Fruit fly (Drosophila melanogaster): Measurements from ENCODE around the gene eag.
A peak's percentile ranks its signal among the peaks of the same experiment; 100 is the strongest.

Gene eag

DNA sequence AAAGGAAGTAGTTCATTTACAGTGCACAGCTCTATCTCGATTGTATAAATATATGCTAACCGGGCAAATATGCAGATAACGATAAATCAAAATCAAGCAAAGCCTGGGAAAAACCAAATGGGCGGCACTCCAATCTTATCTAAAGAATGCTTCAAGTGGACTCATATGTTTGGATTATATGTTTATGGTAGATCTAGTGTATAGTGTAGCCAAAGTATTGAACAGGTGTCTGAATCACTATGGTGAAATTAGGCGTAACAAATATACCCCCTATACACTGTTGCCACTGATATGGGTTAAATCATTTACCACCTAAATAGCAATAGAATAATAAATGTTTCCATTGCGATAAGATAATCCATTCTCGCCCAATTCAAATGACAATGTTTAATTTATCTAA, 8.8 kb upstream of the eag start:
- TF ChIP-seq vri (GFP tag; optimal IDR thresholded peaks at IDR 0.05) (no peak), CG6276 (GFP tag; optimal IDR thresholded peaks at IDR 0.05) (no peak), CG6808 (GFP tag; optimal IDR thresholded peaks at IDR 0.05) (no peak), Ets96B (tag; optimal IDR thresholded peaks at IDR 0.05) (no peak), CG6854 (GFP tag; optimal IDR thresholded peaks at IDR 0.05) (no peak), lz (GFP tag; optimal IDR thresholded peaks at IDR 0.05) (no peak), Gug (GFP tag; IDR thresholded peaks at IDR 0.05) (no peak), esn (GFP tag; optimal IDR thresholded peaks at IDR 0.05) (no peak), Hr39 (GFP tag; optimal IDR thresholded peaks at IDR 0.05) (no peak), CG11902 (GFP tag; optimal IDR thresholded peaks at IDR 0.05) (no peak), svp (GFP tag) (no peak), CG32006 (GFP tag; optimal IDR thresholded peaks at IDR 0.05) (no peak)

dm6 chrX:14947399-14947798, 7.9 kb upstream of the eag start:
- TF ChIP-seq CG8319 (GFP tag; optimal IDR thresholded peaks at IDR 0.05) (peak; percentile 63), Eip93F (GFP tag; optimal IDR thresholded peaks at IDR 0.05) (no peak), CG9139 (GFP tag; optimal IDR thresholded peaks at IDR 0.05) (peak; percentile 99), Hr39 (GFP tag; optimal IDR thresholded peaks at IDR 0.05) (no peak), CG34406 (GFP tag; optimal IDR thresholded peaks at IDR 0.05) (peak; percentile 36), Sox102F (GFP tag; optimal IDR thresholded peaks at IDR 0.05) (no peak), CG6854 (GFP tag; optimal IDR thresholded peaks at IDR 0.05) (peak; percentile 97), CG1621 (tag; optimal IDR thresholded peaks at IDR 0.05) (peak; percentile 91), CG3919 (GFP tag; optimal IDR thresholded peaks at IDR 0.05) (peak; percentile 81), spab (GFP tag; optimal IDR thresholded peaks at IDR 0.05) (peak; percentile 90), Lpt (GFP tag; optimal IDR thresholded peaks at IDR 0.05) (peak; percentile 91), fkh (GFP tag; optimal IDR thresholded peaks at IDR 0.05) (peak; percentile 95), net (GFP tag; optimal IDR thresholded peaks at IDR 0.05) (peak; percentile 95), Sox14 (GFP tag; optimal IDR thresholded peaks at IDR 0.05) (peak; percentile 1), Blimp-1 (GFP tag; optimal IDR thresholded peaks at IDR 0.05) (peak; percentile 53), eg (GFP tag; IDR thresholded peaks at IDR 0.05) (peak; percentile 98), topi (GFP tag; optimal IDR thresholded peaks at IDR 0.05) (peak; percentile 6), CG6163 (GFP tag; IDR thresholded peaks at IDR 0.05) (peak; percentile 90), dsx (GFP tag; optimal IDR thresholded peaks at IDR 0.05; ENCODE audit: poor library complexity, severe bottlenecking) (peak; percentile 81), CG10631 (GFP tag; optimal IDR thresholded peaks at IDR 0.05) (no peak), esn (GFP tag; optimal IDR thresholded peaks at IDR 0.05) (no peak), Ets21C (GFP tag; optimal IDR thresholded peaks at IDR 0.05) (no peak), fd85E (GFP tag; optimal IDR thresholded peaks at IDR 0.05) (no peak), Hr38 (GFP tag; optimal IDR thresholded peaks at IDR 0.05) (peak; percentile 33), CG11762 (GFP tag; optimal IDR thresholded peaks at IDR 0.05; ENCODE audit: insufficient read depth) (peak; percentile 75), CG11902 (GFP tag; optimal IDR thresholded peaks at IDR 0.05) (no peak), svp (GFP tag) (no peak), Met (GFP tag; optimal IDR thresholded peaks at IDR 0.05) (no peak), cyc (GFP tag; optimal IDR thresholded peaks at IDR 0.05) (no peak), CG10669 (GFP tag; optimal IDR thresholded peaks at IDR 0.05) (peak; percentile 82), Ets96B (tag; optimal IDR thresholded peaks at IDR 0.05) (peak; percentile 65), CG16779 (tag; optimal IDR thresholded peaks at IDR 0.05) (peak; percentile 96), CG3032 (tag; optimal IDR thresholded peaks at IDR 0.05) (peak; percentile 67), Eip75B (GFP tag; optimal IDR thresholded peaks at IDR 0.05) (no peak), vri (GFP tag; optimal IDR thresholded peaks at IDR 0.05) (no peak), CG8119 (GFP tag; IDR thresholded peaks at IDR 0.05) (peak; percentile 93), Hr4 (GFP tag; optimal IDR thresholded peaks at IDR 0.05) (peak; percentile 50), dac (GFP tag; optimal IDR thresholded peaks at IDR 0.05) (peak; percentile 79), Eip78C (GFP tag) (peak; percentile 37), CG8632 (GFP tag; optimal IDR thresholded peaks at IDR 0.05) (peak; percentile 12), salr (GFP tag; optimal IDR thresholded peaks at IDR 0.05) (peak; percentile 82), fd59A (GFP tag; optimal IDR thresholded peaks at IDR 0.05) (peak; percentile 38), OdsH (GFP tag; optimal IDR thresholded peaks at IDR 0.05) (peak; percentile 57), Gug (GFP tag; IDR thresholded peaks at IDR 0.05) (peak; percentile 79), lz (GFP tag; optimal IDR thresholded peaks at IDR 0.05) (no peak), CG11294 (GFP tag; IDR thresholded peaks at IDR 0.05) (peak; percentile 72; the same call in 1 of the 2 replicates)
